Fruit fly (Drosophila melanogaster): ENCODE results near the gene AdoR.

AdoR gene

dm6 chr3R:30095855-30096254 is 53.6 kb downstream of the AdoR start (continued):
- 0 out of 3 replicates have a peak, but pooled peaks have one; percentile 34 for TF ChIP-seq H15 (GFP tag; IDR thresholded peaks at IDR 0.05)
- no peak for TF ChIP-seq sna (GFP tag; IDR thresholded peaks at IDR 0.05; ENCODE audit: partially characterized antibody)
- no peak for TF ChIP-seq CG8765 (GFP tag; IDR thresholded peaks at IDR 0.05)
- TF ChIP-seq CG17912 (GFP tag; optimal IDR thresholded peaks at IDR 0.05): no peak
- TF ChIP-seq HLHmδ (GFP tag; optimal IDR thresholded peaks at IDR 0.05): no peak
- TF ChIP-seq ATbp (GFP tag; optimal IDR thresholded peaks at IDR 0.05): peak; percentile 41
- TF ChIP-seq CG12769 (tag; optimal IDR thresholded peaks at IDR 0.05): peak; percentile 18
- no peak for TF ChIP-seq CG3838 (GFP tag; optimal IDR thresholded peaks at IDR 0.05)
- TF ChIP-seq bbx (GFP tag; IDR thresholded peaks at IDR 0.05; ENCODE audit: partially characterized antibody): no peak
- TF ChIP-seq pb (GFP tag; optimal IDR thresholded peaks at IDR 0.05): no peak
- no peak for TF ChIP-seq kay (GFP tag; optimal IDR thresholded peaks at IDR 0.05)
- TF ChIP-seq Dek (tag; optimal IDR thresholded peaks at IDR 0.05): no peak
- no peak for TF ChIP-seq fu2 (GFP tag; optimal IDR thresholded peaks at IDR 0.05)
- no peak for TF ChIP-seq Hr78 (GFP tag; optimal IDR thresholded peaks at IDR 0.05)
- TF ChIP-seq ind (GFP tag; optimal IDR thresholded peaks at IDR 0.05): peak; percentile 42
- TF ChIP-seq CG34224 (GFP tag; IDR thresholded peaks at IDR 0.05; ENCODE audit: partially characterized antibody): no peak
- no peak for TF ChIP-seq ash1 (GFP tag; optimal IDR thresholded peaks at IDR 0.05)
- no peak for TF ChIP-seq grn (GFP tag; optimal IDR thresholded peaks at IDR 0.05)
- no peak for TF ChIP-seq CG8944 (GFP tag; optimal IDR thresholded peaks at IDR 0.05)
- TF ChIP-seq da (GFP tag; optimal IDR thresholded peaks at IDR 0.05): no peak
- TF ChIP-seq eyg (GFP tag; optimal IDR thresholded peaks at IDR 0.05): no peak
- TF ChIP-seq Six4 (GFP tag; optimal IDR thresholded peaks at IDR 0.05): no peak
- TF ChIP-seq dm (GFP tag; optimal IDR thresholded peaks at IDR 0.05): no peak
- TF ChIP-seq sens (GFP tag): peak; percentile 82
- no peak for TF ChIP-seq Doc2 (GFP tag; IDR thresholded peaks at IDR 0.05)
- no peak for TF ChIP-seq D (optimal IDR thresholded peaks at IDR 0.05)
- TF ChIP-seq D (GFP tag; optimal IDR thresholded peaks at IDR 0.05): no peak
- no peak for TF ChIP-seq gcm (GFP tag; optimal IDR thresholded peaks at IDR 0.05)
- no peak for TF ChIP-seq CG10209 (GFP tag; optimal IDR thresholded peaks at IDR 0.05)
- no peak for TF ChIP-seq hkb (optimal IDR thresholded peaks at IDR 0.05)
- no peak; the same call in 1 of the 2 replicates for TF ChIP-seq hkb (GFP tag; IDR thresholded peaks at IDR 0.05)
- TF ChIP-seq pum (GFP tag; optimal IDR thresholded peaks at IDR 0.05): no peak
- TF ChIP-seq fd96Cb (tag; optimal IDR thresholded peaks at IDR 0.05): no peak
- no peak for TF ChIP-seq CG3163 (GFP tag; optimal IDR thresholded peaks at IDR 0.05)
- no peak for TF ChIP-seq CG2116 (GFP tag; optimal IDR thresholded peaks at IDR 0.05)
- no peak for TF ChIP-seq CkIIα-i1 (GFP tag; IDR thresholded peaks at IDR 0.05)
- no peak for TF ChIP-seq hbn (GFP tag; IDR thresholded peaks at IDR 0.05; ENCODE audit: partially characterized antibody)
- TF ChIP-seq CG4360 (GFP tag; IDR thresholded peaks at IDR 0.05): no peak
- TF ChIP-seq stc (GFP tag; IDR thresholded peaks at IDR 0.05): no peak
- no peak for TF ChIP-seq HLH4C (GFP tag; IDR thresholded peaks at IDR 0.05; ENCODE audit: partially characterized antibody)
- no peak for TF ChIP-seq aop (GFP tag; IDR thresholded peaks at IDR 0.05)
- no peak for TF ChIP-seq Poxn (GFP tag; IDR thresholded peaks at IDR 0.05)
- no peak for TF ChIP-seq CG10321 (GFP tag; IDR thresholded peaks at IDR 0.05)
- no peak for TF ChIP-seq tll (GFP tag; optimal IDR thresholded peaks at IDR 0.05)
- TF ChIP-seq trem (tag; optimal IDR thresholded peaks at IDR 0.05): no peak
- TF ChIP-seq Dref (GFP tag; IDR thresholded peaks at IDR 0.05): no peak
- no peak for TF ChIP-seq CG13296 (GFP tag; optimal IDR thresholded peaks at IDR 0.05)
- TF ChIP-seq CG14050 (GFP tag; IDR thresholded peaks at IDR 0.05): no peak
- no peak for TF ChIP-seq CG18619 (GFP tag; optimal IDR thresholded peaks at IDR 0.05)
- TF ChIP-seq Mrtf (GFP tag; IDR thresholded peaks at IDR 0.05): 0 out of 3 replicates have a peak, but pooled peaks have one; percentile 29
- no peak for TF ChIP-seq corto (GFP tag; optimal IDR thresholded peaks at IDR 0.05)
- no peak for TF ChIP-seq C15 (GFP tag; IDR thresholded peaks at IDR 0.05)

Measured in whole organism, embryonic.